Worm (Caenorhabditis elegans): ENCODE results near the gene Y102A11A.5.
"Not testable (repeated sequence)": the region's sequence is repeated elsewhere in the genome, so short reads cannot be mapped to it uniquely, and the experiment has no call there.

The Y102A11A.5 gene

ce11 chrX:2040877-2041276, 9.5 kb upstream of the Y102A11A.5 start:
- no peak for TF ChIP-seq hlh-30 (tag; optimal IDR thresholded peaks at IDR 0.05; ENCODE audit: insufficient read depth)
- TF ChIP-seq ceh-14 (tag; optimal IDR thresholded peaks at IDR 0.05) = no peak
- no peak for TF ChIP-seq syd-9 (tag; optimal IDR thresholded peaks at IDR 0.05)
- no peak for TF ChIP-seq ref-2 (tag; optimal IDR thresholded peaks at IDR 0.05)

ce11 chrX:2039358-2039757, 8.0 kb upstream of the Y102A11A.5 start, which contains the start of gene smex-2:
Gene smex-2, minus strand, starts transcription at chrX:2039458.
- no peak for TF ChIP-seq ceh-24 (tag; optimal IDR thresholded peaks at IDR 0.05)
- no peak for TF ChIP-seq pqm-1 (tag; optimal IDR thresholded peaks at IDR 0.05)
- TF ChIP-seq nfya-1 (tag; optimal IDR thresholded peaks at IDR 0.05) = no peak
- no peak for TF ChIP-seq pax-1 (tag; optimal IDR thresholded peaks at IDR 0.05)
- no peak for TF ChIP-seq K09A11.1 (tag; optimal IDR thresholded peaks at IDR 0.05; ENCODE audit: insufficient read depth)
- no peak for TF ChIP-seq madf-2 (tag; optimal IDR thresholded peaks at IDR 0.05)
- no peak for TF ChIP-seq pag-3 (tag; optimal IDR thresholded peaks at IDR 0.05; ENCODE audit: borderline replicate concordance)
- no peak for TF ChIP-seq ets-4 (tag; optimal IDR thresholded peaks at IDR 0.05)
- TF ChIP-seq dve-1 (tag; optimal IDR thresholded peaks at IDR 0.05) = no peak
- no peak for TF ChIP-seq ref-2 (tag; optimal IDR thresholded peaks at IDR 0.05)
- TF ChIP-seq ceh-34 (tag; optimal IDR thresholded peaks at IDR 0.05) = no peak
- TF ChIP-seq tbx-2 (tag; optimal IDR thresholded peaks at IDR 0.05) = no peak
- TF ChIP-seq unc-3 (GFP tag; conservative IDR thresholded peaks at IDR 0.05) = no peak
- no peak for TF ChIP-seq unc-3 (tag; optimal IDR thresholded peaks at IDR 0.05)
- TF ChIP-seq elt-4 (tag; optimal IDR thresholded peaks at IDR 0.05) = no peak
- no peak for TF ChIP-seq lim-6 (tag; optimal IDR thresholded peaks at IDR 0.05)
- TF ChIP-seq npax-4 (tag; optimal IDR thresholded peaks at IDR 0.05) = no peak

- TF ChIP-seq fkh-6 (tag; optimal IDR thresholded peaks at IDR 0.05) (no peak), K02D7.2 (tag; optimal IDR thresholded peaks at IDR 0.05) (no peak), ceh-18 (tag; optimal IDR thresholded peaks at IDR 0.05) (no peak), sdc-2 (tag; optimal IDR thresholded peaks at IDR 0.05) (no peak), hlh-13 (GFP tag; optimal IDR thresholded peaks at IDR 0.05) (no peak), T23F11.4 (GFP tag; optimal IDR thresholded peaks at IDR 0.05) (no peak), gmeb-2 (tag; optimal IDR thresholded peaks at IDR 0.05) (no peak), rnt-1 (tag; optimal IDR thresholded peaks at IDR 0.05) (no peak), F13H6.1 (tag; optimal IDR thresholded peaks at IDR 0.05) (no peak)
Observed at ce11 chrX:2035172-2035571, 3.8 kb upstream of the Y102A11A.5 start, which contains the start of gene ergi-1. Gene ergi-1, minus strand, starts transcription at chrX:2035272.

- TF ChIP-seq fkh-10 (GFP tag; optimal IDR thresholded peaks at IDR 0.05) (no peak), Y22D7AL.16 (tag; optimal IDR thresholded peaks at IDR 0.05) (no peak), lin-11 (tag; optimal IDR thresholded peaks at IDR 0.05) (no peak), C08G9.2 (tag; optimal IDR thresholded peaks at IDR 0.05) (no peak), che-1 (tag; optimal IDR thresholded peaks at IDR 0.05) (no peak), gmeb-2 (tag; optimal IDR thresholded peaks at IDR 0.05) (no peak), hlh-15 (tag; optimal IDR thresholded peaks at IDR 0.05) (no peak)
Observed at ce11 chrX:2030871-2031270, 517 bp downstream of the Y102A11A.5 start.

- not testable (repeated sequence) for TF ChIP-seq tbx-2, fax-1, fkh-6 (tag; optimal IDR thresholded peaks at IDR 0.05)
Observed at ce11 chrX:2026342-2026741, 5.0 kb downstream of the Y102A11A.5 start, which contains the start of gene Y102A11A.2. Gene Y102A11A.2, plus strand, starts transcription at chrX:2026642.
